Worm (Caenorhabditis elegans) whole organism, L4 larva: ENCODE data around the gene gly-13.
A peak's percentile ranks its signal among the peaks of the same experiment; 100 is the strongest.

Experiments
- F10B5.3 ChIP-seq: sonication (generic microtip); optimal IDR thresholded peaks from 2 replicates; lab custom pipeline; 2016; ENCODE audit warnings: mild to moderate bottlenecking, missing genetic modification characterization, missing compliant biosample characterization
- F49E8.2 ChIP-seq: sonication (generic microtip); optimal IDR thresholded peaks from 2 replicates; lab custom pipeline; 2016; ENCODE audit warnings: missing compliant biosample characterization, mild to moderate bottlenecking, missing genetic modification characterization, borderline replicate concordance
- R02D3.7 ChIP-seq: fragments of 150-350 bp; sonication (generic microtip); optimal IDR thresholded peaks from 3 replicates; lab custom pipeline; 2014; ENCODE audit warnings: missing biosample characterization, missing genetic modification characterization
- Y48G9A.11 ChIP-seq: fragments of 200-800 bp; sonication (Bioruptor generic); IDR thresholded peaks from 2 replicates; pipeline ENCODE4 v1.3.6; 2022; ENCODE audit warnings: missing genetic modification reagents, missing genetic modification characterization, missing compliant biosample characterization
- Y5F2A.4 ChIP-seq: fragments of 200-800 bp; sonication (Bioruptor generic); optimal IDR thresholded peaks from 2 replicates; lab custom pipeline; 2018; ENCODE audit warnings: mild to moderate bottlenecking, missing genetic modification characterization, missing compliant biosample characterization
- Y75B8A.6 ChIP-seq: fragments of 200-800 bp; sonication (Bioruptor generic); IDR thresholded peaks from 2 replicates; pipeline ENCODE4 v1.3.6; 2022; ENCODE audit warnings: missing genetic modification reagents, missing genetic modification characterization, missing compliant biosample characterization
- aha-1 ChIP-seq: fragments of 150-350 bp; peaks from one replicate; lab custom pipeline; 2014; ENCODE audit warnings: missing biosample characterization, missing genetic modification characterization
- aly-2 ChIP-seq: sonication (generic microtip); optimal IDR thresholded peaks from 2 replicates; lab custom pipeline; 2018; ENCODE audit warnings: missing biosample characterization, missing genetic modification characterization
- ama-1 ChIP-seq: fragments of 150-350 bp; optimal IDR thresholded peaks from 2 replicates; lab custom pipeline; 2014; ENCODE audit warnings: inconsistent platforms, mixed read lengths
- attf-4 ChIP-seq: sonication (generic microtip); optimal IDR thresholded peaks from 3 replicates; lab custom pipeline; 2017; ENCODE audit warnings: missing biosample characterization, missing genetic modification characterization
- ceh-20 ChIP-seq: fragments of 200-800 bp; sonication (Bioruptor generic); IDR thresholded peaks from 2 replicates; pipeline ENCODE4 v1.3.6; 2022; ENCODE audit warnings: missing genetic modification reagents, missing genetic modification characterization, missing compliant biosample characterization
- ceh-28 ChIP-seq: fragments of 150-350 bp; optimal IDR thresholded peaks from 2 replicates; lab custom pipeline; 2014; ENCODE audit warnings: missing biosample characterization, missing genetic modification reagents, missing genetic modification characterization
- ceh-32 ChIP-seq: sonication (generic microtip); optimal IDR thresholded peaks from 2 replicates; lab custom pipeline; 2016; ENCODE audit warnings: mild to moderate bottlenecking, missing genetic modification characterization, missing compliant biosample characterization; ENCODE audit not compliant: poor library complexity
- ceh-44 ChIP-seq: fragments of 200-800 bp; sonication (Bioruptor generic); IDR thresholded peaks from 2 replicates; pipeline ENCODE4 v1.3.6; 2022; ENCODE audit warnings: missing genetic modification reagents, missing genetic modification characterization, missing compliant biosample characterization
- ceh-62 ChIP-seq: sonication (generic microtip); optimal IDR thresholded peaks from 2 replicates; lab custom pipeline; 2017; ENCODE audit warnings: missing biosample characterization, missing genetic modification characterization
- ces-1 ChIP-seq: fragments of 150-350 bp; sonication (generic microtip); optimal IDR thresholded peaks from 4 replicates; lab custom pipeline; 2014; ENCODE audit warnings: missing biosample characterization, missing genetic modification reagents, missing genetic modification characterization
- daf-12 ChIP-seq: fragments of 150-350 bp; optimal IDR thresholded peaks from 2 replicates; lab custom pipeline; 2014; ENCODE audit warnings: missing biosample characterization, missing genetic modification reagents, missing genetic modification characterization
- daf-19 ChIP-seq: fragments of 200-800 bp; sonication (Bioruptor generic); conservative IDR thresholded peaks from 2 replicates; pipeline ENCODE4 v1.3.6; 2022; ENCODE audit warnings: missing genetic modification characterization, missing compliant biosample characterization
- dmd-9 ChIP-seq: fragments of 200-800 bp; sonication (Bioruptor generic); IDR thresholded peaks from 2 replicates; pipeline ENCODE4 v1.3.6; 2022; ENCODE audit warnings: missing genetic modification reagents, missing genetic modification characterization, missing compliant biosample characterization
- dve-1 ChIP-seq: sonication (generic microtip); optimal IDR thresholded peaks from 2 replicates; lab custom pipeline; 2017; ENCODE audit warnings: antibody characterized with exemption, mild to moderate bottlenecking, missing genetic modification characterization, missing compliant biosample characterization; ENCODE audit not compliant: insufficient read depth
- egl-43 ChIP-seq: fragments of 200-800 bp; sonication (Bioruptor generic); IDR thresholded peaks from 2 replicates; pipeline ENCODE4 v1.3.6; 2022; ENCODE audit warnings: missing genetic modification reagents, missing genetic modification characterization, missing compliant biosample characterization
- fos-1 ChIP-seq: fragments of 150-350 bp; optimal IDR thresholded peaks from 2 replicates; lab custom pipeline; 2014; ENCODE audit warnings: missing biosample characterization, missing genetic modification characterization
- hlh-11 ChIP-seq: fragments of 200-800 bp; sonication (Bioruptor generic); optimal IDR thresholded peaks from 2 replicates; lab custom pipeline; 2018; ENCODE audit warnings: mild to moderate bottlenecking, missing genetic modification characterization, missing compliant biosample characterization
- hmg-1.1 ChIP-seq: fragments of 200-800 bp; sonication (Bioruptor generic); IDR thresholded peaks from 2 replicates; pipeline ENCODE4 v1.3.6; 2022; ENCODE audit warnings: missing genetic modification reagents, missing genetic modification characterization, missing compliant biosample characterization
- lin-13 ChIP-seq: fragments of 150-350 bp; optimal IDR thresholded peaks from 2 replicates; lab custom pipeline; 2014; ENCODE audit warnings: missing biosample characterization, missing genetic modification reagents, missing genetic modification characterization
- lin-15B ChIP-seq: fragments of 150-350 bp; sonication (generic microtip); optimal IDR thresholded peaks from 3 replicates; lab custom pipeline; 2014; ENCODE audit warnings: missing biosample characterization, missing genetic modification characterization
- lin-29 ChIP-seq: fragments of 200-800 bp; sonication (Bioruptor generic); IDR thresholded peaks from 2 replicates; pipeline ENCODE4 v1.3.6; 2022; ENCODE audit warnings: missing genetic modification reagents, missing genetic modification characterization, missing compliant biosample characterization
- lin-38 ChIP-seq: fragments of 200-800 bp; sonication (Bioruptor generic); IDR thresholded peaks from 2 replicates; pipeline ENCODE4 v1.3.6; 2022; ENCODE audit warnings: missing genetic modification reagents, missing genetic modification characterization, missing compliant biosample characterization
- lin-39 ChIP-seq: fragments of 150-350 bp; optimal IDR thresholded peaks from 2 replicates; lab custom pipeline; 2014; ENCODE audit warnings: missing biosample characterization, missing genetic modification reagents, missing genetic modification characterization
- lir-3 ChIP-seq: sonication (generic microtip); optimal IDR thresholded peaks from 2 replicates; lab custom pipeline; 2016; ENCODE audit warnings: mild to moderate bottlenecking, missing genetic modification characterization, missing compliant biosample characterization
- lsy-2 ChIP-seq, 2 experiments: fragments of 150-350 bp in 1 of 2; sonication (generic microtip) in 1 of 2; optimal IDR thresholded peaks; 2 replicates each; lab custom pipeline; 2014 to 2017; ENCODE audit warnings: missing biosample characterization in 2 of 2, missing genetic modification characterization in 2 of 2
- mep-1 ChIP-seq: fragments of 150-350 bp; sonication (generic microtip); optimal IDR thresholded peaks from 3 replicates; lab custom pipeline; 2014; ENCODE audit warnings: missing biosample characterization, missing genetic modification characterization
- nhr-111 ChIP-seq: fragments of 200-800 bp; sonication (Bioruptor generic); optimal IDR thresholded peaks from 2 replicates; lab custom pipeline; 2018; ENCODE audit warnings: mild to moderate bottlenecking, missing genetic modification characterization, missing compliant biosample characterization
- nhr-237 ChIP-seq: sonication (generic microtip); optimal IDR thresholded peaks from 2 replicates; lab custom pipeline; 2017; ENCODE audit warnings: missing biosample characterization, missing genetic modification characterization
- nhr-25 ChIP-seq: sonication (generic microtip); optimal IDR thresholded peaks from 2 replicates; lab custom pipeline; 2017; ENCODE audit warnings: missing genetic modification characterization, mild to moderate bottlenecking, missing compliant biosample characterization, antibody characterized with exemption, moderate library complexity, borderline replicate concordance; ENCODE audit not compliant: insufficient read depth
- nhr-77 ChIP-seq: fragments of 150-350 bp; optimal IDR thresholded peaks from 2 replicates; lab custom pipeline; 2014; ENCODE audit warnings: missing biosample characterization, missing genetic modification characterization
- pha-4 ChIP-seq, 2 experiments: fragments of 150-350 bp in 1 of 2; fragments of 200-800 bp in 1 of 2; sonication (Bioruptor generic) in 1 of 2; IDR thresholded peaks in 1 of 2; optimal IDR thresholded peaks in 1 of 2; 2 replicates each; pipeline versions ENCODE4 v1.3.6 to Lab custom; 2014 to 2022; ENCODE audit warnings: missing genetic modification characterization in 2 of 2, missing genetic modification reagents in 2 of 2, missing biosample characterization in 1 of 2, missing compliant biosample characterization in 1 of 2
- php-3 ChIP-seq: fragments of 200-800 bp; sonication (Bioruptor generic); IDR thresholded peaks from 2 replicates; pipeline ENCODE4 v1.3.6; 2022; ENCODE audit warnings: missing genetic modification reagents, missing genetic modification characterization, missing compliant biosample characterization
- pqm-1 ChIP-seq: sonication (generic microtip); optimal IDR thresholded peaks from 2 replicates; lab custom pipeline; 2017; ENCODE audit warnings: missing biosample characterization, missing genetic modification characterization
- saeg-2 ChIP-seq: fragments of 200-800 bp; sonication (Bioruptor generic); IDR thresholded peaks from 2 replicates; pipeline ENCODE4 v1.3.6; 2022; ENCODE audit warnings: missing genetic modification reagents, missing genetic modification characterization, missing compliant biosample characterization
- sdz-12 ChIP-seq: fragments of 200-800 bp; sonication (Bioruptor generic); optimal IDR thresholded peaks from 2 replicates; lab custom pipeline; 2018; ENCODE audit warnings: mild to moderate bottlenecking, missing genetic modification characterization, missing compliant biosample characterization
- snpc-1.2 ChIP-seq: fragments of 200-800 bp; sonication (Bioruptor generic); IDR thresholded peaks from 2 replicates; pipeline ENCODE4 v1.3.6; 2022; ENCODE audit warnings: missing genetic modification reagents, missing genetic modification characterization, missing compliant biosample characterization
- snpc-4 ChIP-seq: fragments of 150-350 bp; optimal IDR thresholded peaks from 2 replicates; lab custom pipeline; 2014; ENCODE audit warnings: missing biosample characterization, missing genetic modification characterization
- spr-1 ChIP-seq: sonication (generic microtip); optimal IDR thresholded peaks from 2 replicates; lab custom pipeline; 2016; ENCODE audit warnings: mild to moderate bottlenecking, missing genetic modification characterization, missing compliant biosample characterization
- spr-3 ChIP-seq: fragments of 200-800 bp; sonication (Bioruptor generic); optimal IDR thresholded peaks from 2 replicates; lab custom pipeline; 2018; ENCODE audit warnings: mild to moderate bottlenecking, missing genetic modification characterization, missing compliant biosample characterization
- tag-97 ChIP-seq: fragments of 200-800 bp; sonication (Bioruptor generic); IDR thresholded peaks from 2 replicates; pipeline ENCODE4 v1.3.6; 2022; ENCODE audit warnings: missing genetic modification characterization, missing compliant biosample characterization
- unc-130 ChIP-seq: sonication (generic microtip); optimal IDR thresholded peaks from 2 replicates; lab custom pipeline; 2016; ENCODE audit warnings: missing genetic modification reagents, missing genetic modification characterization, missing compliant biosample characterization
- zfp-2 ChIP-seq: sonication (generic microtip); optimal IDR thresholded peaks from 2 replicates; lab custom pipeline; 2016; ENCODE audit warnings: mild to moderate bottlenecking, missing genetic modification characterization, missing compliant biosample characterization
- zfp-3 ChIP-seq: fragments of 200-800 bp; sonication (Bioruptor generic); conservative IDR thresholded peaks from 2 replicates; pipeline ENCODE4 v1.3.6; 2022; ENCODE audit warnings: missing genetic modification reagents, missing genetic modification characterization, missing compliant biosample characterization
- zip-2 ChIP-seq: fragments of 150-350 bp; optimal IDR thresholded peaks from 2 replicates; lab custom pipeline; 2014; ENCODE audit warnings: missing biosample characterization, missing genetic modification characterization
- ztf-11 ChIP-seq: fragments of 150-350 bp; optimal IDR thresholded peaks from 2 replicates; lab custom pipeline; 2014; ENCODE audit warnings: missing biosample characterization, missing genetic modification characterization
- ztf-7 ChIP-seq: fragments of 150-350 bp; optimal IDR thresholded peaks from 2 replicates; lab custom pipeline; 2014; ENCODE audit warnings: missing biosample characterization, missing genetic modification characterization

gly-13 gene

DNA sequence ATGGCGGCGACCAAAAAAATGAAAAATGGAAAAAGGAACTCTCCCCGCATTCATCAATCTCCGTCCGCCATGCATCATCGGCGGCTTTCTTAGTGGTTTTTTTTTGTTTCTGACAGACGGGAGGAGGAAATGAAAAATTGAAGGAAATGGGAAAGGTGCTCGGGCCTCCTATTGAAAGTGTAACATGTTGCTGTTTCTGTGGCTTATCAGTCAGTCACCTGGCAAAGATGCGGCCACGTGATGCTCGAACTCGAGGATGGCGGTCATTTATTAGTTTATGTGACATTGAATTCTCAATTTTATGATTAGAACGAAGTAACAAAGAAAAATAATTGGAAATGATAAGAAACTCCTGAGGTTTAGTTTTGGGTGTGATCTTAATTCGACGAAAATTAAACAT is 31.8 kb downstream of the gly-13 start (continued):
- TF ChIP-seq lin-38: peak; percentile 29; the same call in 1 of the 2 replicates
- no peak for TF ChIP-seq spr-3
- TF ChIP-seq nhr-25 (tag; lab: Kevin White, UChicago): no peak
- peak; percentile 90 for TF ChIP-seq dve-1 (tag; lab: Kevin White, UChicago)
- no peak for TF ChIP-seq sdz-12 (GFP tag; lab: Kevin White, UChicago)
- TF ChIP-seq pqm-1 (tag; lab: Kevin White, UChicago): peak; percentile 76
- peak; percentile 16 for TF ChIP-seq zip-2 (tag; lab: Kevin White, UChicago)
- peak in 1 of 2 experiments; percentile 43 for TF ChIP-seq lsy-2 (tag; optimal IDR thresholded peaks at IDR 0.05; lab: Kevin White, UChicago)
- TF ChIP-seq lin-13 (GFP tag; lab: Kevin White, UChicago): peak; percentile 17
- TF ChIP-seq Y48G9A.11 (GFP tag; lab: Robert Waterston, UW): no peak
- TF ChIP-seq lin-29 (GFP tag; lab: Robert Waterston, UW): no peak
- no peak for TF ChIP-seq unc-130 (GFP tag; lab: Kevin White, UChicago)
- 0 out of 2 replicates have a peak, but pooled peaks have one; percentile 38 for TF ChIP-seq zfp-3 (GFP tag; lab: Robert Waterston, UW)
- peak; percentile 57 for TF ChIP-seq mep-1 (tag; lab: Kevin White, UChicago)
- no peak for TF ChIP-seq daf-12 (tag; lab: Kevin White, UChicago)
- TF ChIP-seq zfp-2: no peak
- TF ChIP-seq aha-1 (tag; lab: Kevin White, UChicago): peak; percentile 82
- no peak for TF ChIP-seq snpc-4
- no peak for TF ChIP-seq attf-4
- TF ChIP-seq ztf-11 (tag; lab: Kevin White, UChicago): no peak
- TF ChIP-seq R02D3.7 (tag; lab: Kevin White, UChicago): no peak
- no peak for TF ChIP-seq lin-39
- TF ChIP-seq ces-1 (GFP tag; lab: Kevin White, UChicago): no peak
- peak; percentile 94 for TF ChIP-seq hlh-11 (tag; lab: Kevin White, UChicago)
- peak; percentile 56; the same call in 1 of the 2 replicates for TF ChIP-seq pha-4 (GFP tag; IDR thresholded peaks at IDR 0.05; lab: Robert Waterston, UW)
- TF ChIP-seq pha-4 (tag; optimal IDR thresholded peaks at IDR 0.05; lab: Kevin White, UChicago): no peak
- TF ChIP-seq snpc-1.2: no peak
- no peak for TF ChIP-seq Y75B8A.6 (GFP tag; lab: Robert Waterston, UW)
- TF ChIP-seq php-3: peak; percentile 98
- no peak for TF ChIP-seq F49E8.2
- peak; percentile 2 for TF ChIP-seq ama-1 (lab: Kevin White, UChicago)
- no peak for TF ChIP-seq nhr-111 (GFP tag; lab: Kevin White, UChicago)
- no peak for TF ChIP-seq daf-19 (GFP tag; lab: Robert Waterston, UW)
- TF ChIP-seq lin-15B (tag; lab: Kevin White, UChicago): no peak
- TF ChIP-seq saeg-2 (GFP tag; lab: Robert Waterston, UW): 0 out of 2 replicates have a peak, but pooled peaks have one; percentile 20
- no peak for TF ChIP-seq ztf-7 (tag; lab: Kevin White, UChicago)
- TF ChIP-seq Y5F2A.4 (GFP tag; lab: Kevin White, UChicago): no peak
- no peak for TF ChIP-seq ceh-62 (tag; lab: Kevin White, UChicago)
- peak; percentile 77 for TF ChIP-seq nhr-77
- no peak for TF ChIP-seq hmg-1.1
- no peak for TF ChIP-seq aly-2 (tag; lab: Kevin White, UChicago)
- no peak for TF ChIP-seq ceh-32
- TF ChIP-seq nhr-237 (tag; lab: Kevin White, UChicago): no peak
- TF ChIP-seq ceh-20: peak; percentile 82
- no peak for TF ChIP-seq ceh-28 (tag; lab: Kevin White, UChicago)
- TF ChIP-seq lir-3 (tag; lab: Kevin White, UChicago): no peak
- TF ChIP-seq tag-97 (GFP tag; lab: Robert Waterston, UW): 0 out of 2 replicates have a peak, but pooled peaks have one; percentile 53
- TF ChIP-seq spr-1: no peak
- TF ChIP-seq fos-1 (tag; lab: Kevin White, UChicago): no peak
- TF ChIP-seq F10B5.3 (tag; lab: Kevin White, UChicago): no peak
- TF ChIP-seq ceh-44 (GFP tag; lab: Robert Waterston, UW): no peak
- no peak for TF ChIP-seq dmd-9 (GFP tag; lab: Robert Waterston, UW)
- TF ChIP-seq egl-43 (GFP tag; lab: Robert Waterston, UW): no peak
